Fruit fly (Drosophila melanogaster) S2 (cell line): ENCODE results near the gene Sap30.

Source experiments
- CG8478 ChIP-seq: fragments of >200 bp; optimal IDR thresholded peaks from 2 replicates; lab custom pipeline; 2018
- CTCF ChIP-seq, 2 experiments: fragments of >200 bp; optimal IDR thresholded peaks; 2 replicates each; lab custom pipeline; 2018

DNA sequence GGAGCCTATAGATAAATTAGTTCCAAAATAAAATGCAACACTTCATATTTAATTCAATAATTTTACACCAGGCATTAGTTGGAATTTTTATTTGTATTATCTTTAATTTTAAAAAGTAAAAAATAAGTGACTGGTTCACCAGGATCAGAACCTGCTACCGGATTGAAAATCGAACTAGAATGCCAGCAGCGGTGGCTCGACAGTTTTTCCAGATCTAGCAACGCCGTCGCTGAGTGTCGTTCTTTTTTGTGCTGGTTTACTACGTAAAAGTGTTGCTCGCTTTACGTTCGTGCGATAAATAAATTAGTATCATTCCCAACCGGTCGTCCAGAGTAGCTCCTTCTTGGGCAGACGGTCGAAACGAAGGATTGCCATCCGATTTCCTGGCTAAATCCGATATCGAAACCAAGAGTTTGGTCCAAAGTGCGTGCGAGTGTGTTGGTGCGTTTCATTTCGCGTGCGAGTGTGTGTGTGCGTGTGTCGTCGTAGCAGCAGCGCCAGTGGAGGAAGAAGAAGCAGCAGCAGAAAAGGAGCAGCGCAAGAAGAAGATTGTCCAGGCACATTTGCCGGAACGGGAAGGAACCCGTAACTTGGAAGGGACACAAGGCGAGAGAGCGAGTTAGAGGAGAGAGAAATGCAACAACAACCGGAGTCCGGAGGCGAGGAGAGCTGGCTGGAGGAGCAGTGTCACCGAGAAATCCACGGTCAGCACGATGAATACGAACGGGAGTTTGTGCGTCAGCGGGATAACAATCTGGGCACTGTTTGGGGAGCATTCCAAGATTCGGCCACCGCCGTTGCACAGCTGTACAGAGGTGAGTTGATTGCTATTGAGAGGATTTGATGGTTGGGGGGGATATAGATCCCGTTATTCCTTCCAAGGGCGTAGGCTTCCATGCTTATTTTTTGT lies 5.1 kb downstream of the Sap30 start, which contains the start of gene CG4768:
- TF ChIP-seq CG8478 (lab: Kevin White, UChicago) (no peak), CTCF (optimal IDR thresholded peaks at IDR 0.05; lab: Kevin White, UChicago) (no peak)
